Worm (Caenorhabditis elegans): ENCODE results near the gene C01G5.25.

DNA sequence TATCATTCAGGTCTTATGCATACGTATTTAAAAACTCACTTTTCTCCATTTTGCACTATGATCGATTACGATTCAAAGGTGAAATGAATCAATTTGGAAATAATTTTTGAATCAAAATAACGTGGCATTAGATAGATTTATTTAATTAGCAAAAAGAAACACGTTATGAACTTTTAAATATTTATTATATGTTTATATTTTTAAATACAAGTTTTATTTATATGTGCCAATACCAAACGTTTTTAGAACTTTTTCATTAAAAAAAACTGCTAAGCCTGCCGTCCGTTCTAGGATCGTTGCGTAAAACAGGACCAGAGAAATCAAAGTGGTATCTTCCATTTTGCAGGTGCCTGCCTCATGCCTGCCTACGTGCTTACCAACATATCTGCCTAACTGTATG lies 55.8 kb downstream of the C01G5.25 start, which contains the start of gene F38A5.6:
- TF ChIP-seq unc-39 (tag; optimal IDR thresholded peaks at IDR 0.05) (no peak), sdz-12 (GFP tag; optimal IDR thresholded peaks at IDR 0.05) (no peak), nhr-77 (tag; optimal IDR thresholded peaks at IDR 0.05) (no peak), ztf-11 (tag; optimal IDR thresholded peaks at IDR 0.05) (no peak), nhr-237 (tag; optimal IDR thresholded peaks at IDR 0.05) (no peak), fkh-10 (GFP tag; optimal IDR thresholded peaks at IDR 0.05) (no peak)

Measured in whole organism, L4 larva.